Comparison of ENCODE assay signal across 2 worm cellular contexts in genomic region chrII:10959676-10960075, ce11.
A peak's percentile ranks its signal among the peaks of the same experiment; 100 is the strongest.
TF ChIP-seq lines count a peak whose summit lies in the region.

No protein-coding gene starts in this region.

TF ChIP-seq in whole organism, L1 larva, 84 proteins besides CTCF, POLR2A, EP300 and RAD21:
- TF ChIP-seq nhr-20 (tag; optimal IDR thresholded peaks at IDR 0.05; lab: Kevin White, UChicago) (no peak), blmp-1 (tag; optimal IDR thresholded peaks at IDR 0.05; lab: Kevin White, UChicago) (peak; percentile 69), sox-4 (tag; optimal IDR thresholded peaks at IDR 0.05; lab: Kevin White, UChicago) (no peak)

TF ChIP-seq in whole organism, mixed stage, embryonic, 35 proteins besides CTCF, POLR2A, EP300 and RAD21:
- TF ChIP-seq unc-62 (GFP tag; optimal IDR thresholded peaks at IDR 0.05; lab: Kevin White, UChicago) (peak; percentile 72), cnd-1 (tag; optimal IDR thresholded peaks at IDR 0.05; lab: Kevin White, UChicago) (no peak), nhr-2 (tag; optimal IDR thresholded peaks at IDR 0.05; lab: Kevin White, UChicago) (no peak), elt-3 (tag; optimal IDR thresholded peaks at IDR 0.05; lab: Kevin White, UChicago) (peak; percentile 66), lin-32 (GFP tag; optimal IDR thresholded peaks at IDR 0.05; lab: Kevin White, UChicago) (no peak), elt-1 (tag; optimal IDR thresholded peaks at IDR 0.05; lab: Kevin White, UChicago; ENCODE audit: borderline replicate concordance, insufficient read depth) (no peak), mep-1 (tag; optimal IDR thresholded peaks at IDR 0.05; lab: Kevin White, UChicago) (no peak), mls-2 (tag; optimal IDR thresholded peaks at IDR 0.05; lab: Kevin White, UChicago) (no peak), lin-13 (tag; optimal IDR thresholded peaks at IDR 0.05; lab: Kevin White, UChicago) (no peak), ces-1 (GFP tag; optimal IDR thresholded peaks at IDR 0.05; lab: Kevin White, UChicago) (no peak), ztf-11 (tag; optimal IDR thresholded peaks at IDR 0.05; lab: Kevin White, UChicago) (no peak), unc-39 (tag; optimal IDR thresholded peaks at IDR 0.05; lab: Kevin White, UChicago) (no peak), nhr-28 (tag; optimal IDR thresholded peaks at IDR 0.05; lab: Kevin White, UChicago) (no peak), mab-5 (tag; optimal IDR thresholded peaks at IDR 0.05; lab: Kevin White, UChicago) (no peak), tbx-8 (GFP tag; optimal IDR thresholded peaks at IDR 0.05; lab: Kevin White, UChicago) (no peak), snpc-4 (tag; optimal IDR thresholded peaks at IDR 0.05; lab: Kevin White, UChicago) (no peak), hlh-1 (tag; optimal IDR thresholded peaks at IDR 0.05; lab: Kevin White, UChicago) (no peak), zip-8 (tag; optimal IDR thresholded peaks at IDR 0.05; lab: Kevin White, UChicago) (peak; percentile 76)

Comparison
In these comparisons a context has a peak if more than half of its experiments do, and no peak if none do; other contexts are left out.
1. Of the 14 proteins assayed by ChIP-seq in both whole organism, L1 larva and whole organism, mixed stage, embryonic: peak only in whole organism, L1 larva: blmp-1; only in whole organism, mixed stage, embryonic: elt-3 and unc-62; in both: none; in neither: 11.